Fruit fly (Drosophila melanogaster): Measurements from ENCODE around the gene CG8519.
A peak's percentile ranks its signal among the peaks of the same experiment; 100 is the strongest.

CG8519 gene

DNA sequence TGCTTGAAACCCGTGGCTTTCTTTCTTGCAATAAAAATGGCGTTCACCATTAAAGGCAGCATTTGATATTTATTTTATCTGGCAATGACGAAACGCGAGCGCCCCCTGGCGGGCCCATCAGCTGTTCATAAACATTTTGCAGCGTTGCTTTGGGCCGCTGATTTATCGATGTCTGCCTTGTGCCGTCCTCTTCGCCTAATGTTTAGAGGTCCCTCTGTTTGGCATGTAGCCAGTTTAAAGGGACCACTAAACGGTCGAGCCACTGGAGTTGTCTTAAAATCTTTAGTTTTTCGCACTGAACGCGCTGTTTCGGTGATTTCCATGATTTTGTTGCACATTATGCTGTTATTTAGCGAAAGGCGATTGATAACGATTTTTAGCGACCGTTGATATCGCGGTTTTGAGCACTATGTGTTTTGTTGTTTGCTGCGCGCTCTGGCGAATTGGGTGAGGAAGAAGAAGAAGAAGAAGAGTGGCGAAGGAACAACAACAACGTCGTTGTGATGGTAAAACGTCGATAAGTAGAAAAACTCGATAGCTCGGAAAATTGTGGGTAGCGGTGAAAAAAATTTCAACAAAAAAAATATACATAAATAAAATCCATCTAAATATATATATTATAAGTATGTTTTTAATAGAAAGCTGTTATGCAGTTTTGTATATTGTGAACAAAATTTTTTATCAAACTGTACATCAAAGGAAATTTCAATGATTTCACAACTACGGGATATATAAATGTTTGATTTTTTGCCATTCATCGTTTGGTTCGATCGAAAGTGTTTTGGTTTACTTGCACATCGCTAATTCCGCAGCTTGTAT lies 47.8 kb downstream of the CG8519 start, which contains the start of the genes velo and Sbds (continued):
- TF ChIP-seq D (optimal IDR thresholded peaks at IDR 0.05): peak; percentile 86
- no peak for TF ChIP-seq D (GFP tag; optimal IDR thresholded peaks at IDR 0.05)
- peak; percentile 17 for TF ChIP-seq ash1 (GFP tag; optimal IDR thresholded peaks at IDR 0.05)
- no peak for TF ChIP-seq CG1529 (GFP tag; optimal IDR thresholded peaks at IDR 0.05)
- TF ChIP-seq inv (GFP tag; IDR thresholded peaks at IDR 0.05; ENCODE audit: partially characterized antibody): peak; percentile 62
- peak; percentile 71 for TF ChIP-seq CG10543 (GFP tag; optimal IDR thresholded peaks at IDR 0.05)
- 0 out of 2 replicates have a peak, but pooled peaks have one; percentile 8 for TF ChIP-seq ranshi (GFP tag; IDR thresholded peaks at IDR 0.05)
- TF ChIP-seq exex (tag; optimal IDR thresholded peaks at IDR 0.05): peak; percentile 30
- TF ChIP-seq ftz-f1 (GFP tag; optimal IDR thresholded peaks at IDR 0.05): peak; percentile 52
- TF ChIP-seq CG32767 (GFP tag; IDR thresholded peaks at IDR 0.05): no peak
- no peak for TF ChIP-seq kni (GFP tag; optimal IDR thresholded peaks at IDR 0.05)
- TF ChIP-seq GATAe (GFP tag; conservative IDR thresholded peaks at IDR 0.05): no peak
- no peak for TF ChIP-seq Spps (tag; optimal IDR thresholded peaks at IDR 0.05)
- no peak for TF ChIP-seq Hey (tag; optimal IDR thresholded peaks at IDR 0.05)
- peak; percentile 26 for TF ChIP-seq lbe (GFP tag; optimal IDR thresholded peaks at IDR 0.05)
- TF ChIP-seq br (optimal IDR thresholded peaks at IDR 0.05): no peak
- no peak for TF ChIP-seq wek (GFP tag; optimal IDR thresholded peaks at IDR 0.05)
- TF ChIP-seq CG34376 (GFP tag; optimal IDR thresholded peaks at IDR 0.05): peak; percentile 0
- no peak for TF ChIP-seq CG10274 (GFP tag; optimal IDR thresholded peaks at IDR 0.05)
- peak; percentile 98 for TF ChIP-seq CG17385 (GFP tag; optimal IDR thresholded peaks at IDR 0.05)
- peak; percentile 6 to 41 for TF ChIP-seq Pdp1 (GFP tag; optimal IDR thresholded peaks at IDR 0.05)
- TF ChIP-seq CHES-1-like (GFP tag; optimal IDR thresholded peaks at IDR 0.05): peak; percentile 75
- peak; percentile 39 for TF ChIP-seq CG33557 (GFP tag; optimal IDR thresholded peaks at IDR 0.05)
- no peak for TF ChIP-seq CG12071 (GFP tag; optimal IDR thresholded peaks at IDR 0.05)
- no peak for TF ChIP-seq C15 (GFP tag; IDR thresholded peaks at IDR 0.05)
- TF ChIP-seq MTF-1 (GFP tag; optimal IDR thresholded peaks at IDR 0.05; ENCODE audit: borderline replicate concordance): no peak
- TF ChIP-seq Bgb (GFP tag; IDR thresholded peaks at IDR 0.05; ENCODE audit: partially characterized antibody): peak; percentile 70
- peak; percentile 15 for TF ChIP-seq unpg (GFP tag; optimal IDR thresholded peaks at IDR 0.05)
- TF ChIP-seq gt (GFP tag; IDR thresholded peaks at IDR 0.05): no peak
- TF ChIP-seq CG6683 (GFP tag; optimal IDR thresholded peaks at IDR 0.05): no peak
- no peak for TF ChIP-seq CG13624 (GFP tag; optimal IDR thresholded peaks at IDR 0.05)
- TF ChIP-seq mam (GFP tag; optimal IDR thresholded peaks at IDR 0.05): no peak
- TF ChIP-seq z (GFP tag; IDR thresholded peaks at IDR 0.05): no peak
- no peak for TF ChIP-seq nom (GFP tag; optimal IDR thresholded peaks at IDR 0.05)
- TF ChIP-seq sc (optimal IDR thresholded peaks at IDR 0.05): no peak
- no peak for TF ChIP-seq sc (GFP tag; optimal IDR thresholded peaks at IDR 0.05)
- TF ChIP-seq da (GFP tag; optimal IDR thresholded peaks at IDR 0.05): no peak
- peak; percentile 32 to 44 for TF ChIP-seq dpn (GFP tag; optimal IDR thresholded peaks at IDR 0.05)
- no peak for TF ChIP-seq Gsc (GFP tag; IDR thresholded peaks at IDR 0.05)
- TF ChIP-seq TFAM (GFP tag; optimal IDR thresholded peaks at IDR 0.05): no peak
- peak; percentile 12 for TF ChIP-seq Dp (GFP tag; optimal IDR thresholded peaks at IDR 0.05)
- TF ChIP-seq amos (GFP tag; IDR thresholded peaks at IDR 0.05; ENCODE audit: partially characterized antibody): peak; percentile 65
- TF ChIP-seq Ets97D (GFP tag; optimal IDR thresholded peaks at IDR 0.05): peak; percentile 79
- no peak; the same call in 2 of the 3 replicates for TF ChIP-seq zen2 (GFP tag; IDR thresholded peaks at IDR 0.05; ENCODE audit: partially characterized antibody)
- no peak for TF ChIP-seq Dfd (GFP tag; optimal IDR thresholded peaks at IDR 0.05)
- TF ChIP-seq Deaf1 (tag; optimal IDR thresholded peaks at IDR 0.05): no peak
- TF ChIP-seq Antp (GFP tag; optimal IDR thresholded peaks at IDR 0.05): peak; percentile 48
- TF ChIP-seq jumu (GFP tag; optimal IDR thresholded peaks at IDR 0.05): no peak
- TF ChIP-seq CG2120 (GFP tag; optimal IDR thresholded peaks at IDR 0.05): peak; percentile 45
- TF ChIP-seq h (optimal IDR thresholded peaks at IDR 0.05): no peak

All from whole organism, embryonic.